Worm (Caenorhabditis elegans): ENCODE measurements around the gene srh-243.

srh-243 gene

DNA sequence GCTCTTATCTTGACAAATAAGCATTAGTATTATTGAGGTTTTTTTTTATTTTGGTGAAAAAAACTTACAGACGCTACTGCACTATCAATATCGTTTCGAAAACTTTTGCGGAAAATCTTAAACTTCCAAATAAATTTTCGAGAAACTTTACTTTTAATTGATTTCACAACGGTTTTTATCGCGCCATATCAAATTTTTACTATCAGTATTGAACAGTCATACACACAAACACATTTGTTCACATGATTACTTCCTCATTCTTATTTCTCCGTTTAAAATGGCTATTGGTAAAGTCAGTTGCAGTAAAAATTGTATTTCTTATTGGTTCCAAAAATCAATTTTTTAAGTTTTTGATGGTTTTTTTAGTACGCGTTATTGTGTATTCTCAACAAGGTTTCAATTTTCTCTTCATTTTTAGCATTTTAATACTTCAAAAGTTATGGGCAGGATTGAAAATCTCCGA, 26.0 kb downstream of the srh-243 start, which contains the start of gene pals-32:
Gene pals-32 (plus strand): TSS at position 413 of the 463 bp plus-strand sequence.
- TF ChIP-seq tbx-8 (GFP tag; optimal IDR thresholded peaks at IDR 0.05) (no peak), nhr-76 (tag; optimal IDR thresholded peaks at IDR 0.05) (no peak), nhr-237 (tag; optimal IDR thresholded peaks at IDR 0.05) (no peak), blmp-1 (tag; optimal IDR thresholded peaks at IDR 0.05) (no peak), drap-1 (GFP tag; optimal IDR thresholded peaks at IDR 0.05) (no peak), snpc-4 (tag; optimal IDR thresholded peaks at IDR 0.05) (no peak), mls-2 (tag; optimal IDR thresholded peaks at IDR 0.05) (no peak)

DNA sequence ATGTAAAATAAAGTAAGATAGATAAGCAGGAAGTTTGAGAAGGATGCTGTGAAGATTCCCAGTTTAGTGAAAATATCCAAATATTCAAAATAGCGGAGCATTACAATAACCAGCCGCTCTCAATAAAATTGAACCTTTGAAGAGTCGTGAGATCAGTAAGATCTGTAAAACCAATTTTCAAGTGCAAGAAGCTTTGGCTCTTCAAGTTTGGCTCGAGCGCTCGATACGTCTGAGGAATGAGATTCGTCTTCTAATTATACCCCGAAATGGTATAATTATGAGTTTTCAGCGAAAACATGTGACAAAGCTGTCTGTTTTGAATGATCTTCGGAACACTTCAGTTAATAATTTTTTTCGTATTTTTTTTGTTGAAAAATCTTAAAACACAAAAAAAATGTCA, 29.6 kb downstream of the srh-243 start, which contains the start of gene str-46:
Gene str-46 (minus strand): TSS at position 101 of the 400 bp plus-strand sequence.
- TF ChIP-seq nhr-28 (tag; optimal IDR thresholded peaks at IDR 0.05) (no peak), lsy-2 (tag; optimal IDR thresholded peaks at IDR 0.05) (no peak), nhr-2 (tag; optimal IDR thresholded peaks at IDR 0.05) (no peak), lin-13 (tag; optimal IDR thresholded peaks at IDR 0.05) (no peak), unc-39 (tag; optimal IDR thresholded peaks at IDR 0.05) (no peak), elt-1 (tag; optimal IDR thresholded peaks at IDR 0.05; ENCODE audit: borderline replicate concordance, insufficient read depth) (no peak), cnd-1 (tag; optimal IDR thresholded peaks at IDR 0.05) (no peak), zip-8 (tag; optimal IDR thresholded peaks at IDR 0.05) (no peak)

DNA sequence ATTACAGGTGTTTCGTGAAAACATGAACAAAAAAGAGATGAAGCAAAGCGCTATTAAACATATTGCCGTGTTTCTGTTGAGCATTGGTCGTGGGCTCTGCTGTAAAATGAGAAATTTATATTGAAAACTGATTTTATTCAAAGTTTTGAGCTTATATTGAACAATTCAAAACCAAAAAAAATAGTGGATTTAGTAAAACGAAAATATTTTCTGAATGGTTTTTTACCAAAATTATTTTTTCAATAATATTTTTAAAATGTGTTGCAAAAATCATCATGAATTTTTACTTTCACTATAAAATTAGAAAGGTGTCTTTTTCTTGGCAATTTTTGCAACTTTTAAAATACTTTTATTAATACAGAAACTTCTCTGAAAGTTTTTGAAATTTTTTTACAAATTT, 33.0 kb downstream of the srh-243 start, which contains the start of gene C31B8.7:
Gene C31B8.7 (minus strand): TSS at position 101 of the 400 bp plus-strand sequence.
- no peak for TF ChIP-seq sptf-1 (tag; optimal IDR thresholded peaks at IDR 0.05)
- no peak for TF ChIP-seq ham-2 (GFP tag; optimal IDR thresholded peaks at IDR 0.05)
- no peak for TF ChIP-seq nhr-237 (tag; optimal IDR thresholded peaks at IDR 0.05)
- TF ChIP-seq snpc-4 (tag; optimal IDR thresholded peaks at IDR 0.05): no peak
- no peak for TF ChIP-seq nhr-76 (tag; optimal IDR thresholded peaks at IDR 0.05)
- TF ChIP-seq ceh-39 (tag; optimal IDR thresholded peaks at IDR 0.05): no peak
- no peak for TF ChIP-seq elt-3 (tag; optimal IDR thresholded peaks at IDR 0.05)

DNA sequence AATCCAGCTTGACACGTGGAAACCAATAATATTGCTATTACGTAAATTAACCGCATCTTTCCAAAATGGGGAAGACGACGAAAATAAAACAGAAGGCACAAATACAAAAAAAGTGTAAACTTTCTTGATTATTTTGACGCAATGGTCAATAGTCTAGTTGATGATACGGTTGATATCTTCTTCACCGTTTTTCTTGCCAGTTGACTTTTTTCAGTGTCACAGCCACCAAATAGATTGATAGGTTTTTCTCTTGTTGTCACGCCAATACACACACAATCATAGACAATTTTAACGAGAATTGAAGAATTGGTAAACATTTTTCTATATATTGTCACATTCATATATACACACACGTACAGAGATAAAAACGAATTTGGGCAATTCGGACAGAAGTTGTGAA, 39.3 kb downstream of the srh-243 start, which contains the start of gene zmp-3:
Gene zmp-3 (minus strand): TSS at position 101 of the 400 bp plus-strand sequence.
- TF ChIP-seq unc-62 (GFP tag; optimal IDR thresholded peaks at IDR 0.05): no peak
- no peak for TF ChIP-seq elt-1 (tag; optimal IDR thresholded peaks at IDR 0.05; ENCODE audit: borderline replicate concordance, insufficient read depth)
- no peak for TF ChIP-seq ztf-11 (tag; optimal IDR thresholded peaks at IDR 0.05)
- TF ChIP-seq lin-32 (GFP tag; optimal IDR thresholded peaks at IDR 0.05): no peak
- TF ChIP-seq blmp-1 (tag; optimal IDR thresholded peaks at IDR 0.05): no peak
- TF ChIP-seq elt-3 (tag; optimal IDR thresholded peaks at IDR 0.05): no peak
- no peak for TF ChIP-seq ceh-39 (tag; optimal IDR thresholded peaks at IDR 0.05)
- no peak for TF ChIP-seq mls-2 (tag; optimal IDR thresholded peaks at IDR 0.05)
- no peak for TF ChIP-seq drap-1 (GFP tag; optimal IDR thresholded peaks at IDR 0.05)
- TF ChIP-seq unc-120 (tag; optimal IDR thresholded peaks at IDR 0.05; ENCODE audit: poor library complexity, severe bottlenecking): no peak

DNA sequence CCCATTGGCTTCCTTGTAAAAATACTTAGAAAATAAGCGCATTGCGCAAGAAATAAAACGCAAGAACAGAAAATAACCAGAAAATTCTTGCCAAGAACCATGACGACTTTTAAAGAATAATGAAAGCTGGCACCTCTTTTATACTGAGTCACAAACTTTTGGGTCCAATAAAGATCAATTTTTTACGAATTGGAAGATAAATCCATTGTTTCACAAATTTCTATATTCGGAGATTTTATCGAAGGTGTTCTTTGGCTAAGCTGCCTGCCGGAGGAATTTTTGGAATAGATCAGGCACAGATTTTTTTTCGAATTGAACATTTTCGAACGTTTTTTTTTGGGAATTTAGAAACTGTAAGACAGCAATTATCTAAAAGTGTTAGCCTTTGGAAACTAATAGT, 42.7 kb downstream of the srh-243 start, which contains the start of gene C31B8.9:
Gene C31B8.9 (minus strand): TSS at position 101 of the 400 bp plus-strand sequence.
- TF ChIP-seq mls-2 (tag; optimal IDR thresholded peaks at IDR 0.05): no peak
- no peak for TF ChIP-seq elt-3 (tag; optimal IDR thresholded peaks at IDR 0.05)
- no peak for TF ChIP-seq unc-62 (GFP tag; optimal IDR thresholded peaks at IDR 0.05)
- no peak for TF ChIP-seq mab-5 (tag; optimal IDR thresholded peaks at IDR 0.05)
- no peak for TF ChIP-seq pha-4 (tag; optimal IDR thresholded peaks at IDR 0.05)
- no peak for TF ChIP-seq lsy-2 (tag; optimal IDR thresholded peaks at IDR 0.05)
- no peak for TF ChIP-seq drap-1 (GFP tag; optimal IDR thresholded peaks at IDR 0.05)
- no peak for TF ChIP-seq nhr-237 (tag; optimal IDR thresholded peaks at IDR 0.05)

DNA sequence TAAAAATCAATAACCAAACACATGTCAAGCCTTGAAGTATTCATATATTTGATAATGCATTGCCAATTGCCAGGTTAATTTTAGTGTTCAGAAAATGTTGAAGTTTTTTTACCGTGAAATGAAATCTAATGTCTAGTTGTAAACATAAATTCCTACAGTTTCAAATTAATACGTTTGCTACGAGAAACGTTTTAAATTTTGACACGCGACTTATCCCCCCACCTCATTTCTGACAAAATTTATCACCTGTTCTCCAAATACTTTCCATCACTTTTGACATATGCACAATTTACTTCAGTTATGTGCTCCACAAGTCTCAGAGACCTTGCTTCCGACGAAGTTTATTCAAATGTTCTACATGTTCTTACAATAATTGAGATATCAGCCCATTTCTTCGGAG, 43.7 kb downstream of the srh-243 start, which contains the start of gene srh-146:
Gene srh-146 (plus strand): TSS at position 301 of the 400 bp plus-strand sequence.
- no peak for TF ChIP-seq M03D4.4 (tag; optimal IDR thresholded peaks at IDR 0.05)
- TF ChIP-seq ceh-43 (GFP tag; optimal IDR thresholded peaks at IDR 0.05): no peak
- no peak for TF ChIP-seq tbx-8 (GFP tag; optimal IDR thresholded peaks at IDR 0.05)
- TF ChIP-seq ceh-39 (tag; optimal IDR thresholded peaks at IDR 0.05): no peak
- TF ChIP-seq mls-2 (tag; optimal IDR thresholded peaks at IDR 0.05): no peak
- no peak for TF ChIP-seq sptf-1 (tag; optimal IDR thresholded peaks at IDR 0.05)
- no peak for TF ChIP-seq lin-32 (GFP tag; optimal IDR thresholded peaks at IDR 0.05)
- no peak for TF ChIP-seq hlh-1 (tag; optimal IDR thresholded peaks at IDR 0.05)
- no peak for TF ChIP-seq snpc-4 (tag; optimal IDR thresholded peaks at IDR 0.05)
- no peak for TF ChIP-seq ztf-11 (tag; optimal IDR thresholded peaks at IDR 0.05)
- no peak for TF ChIP-seq bed-3 (GFP tag; optimal IDR thresholded peaks at IDR 0.05)
- TF ChIP-seq unc-120 (tag; optimal IDR thresholded peaks at IDR 0.05; ENCODE audit: poor library complexity, severe bottlenecking): no peak
- TF ChIP-seq mab-5 (tag; optimal IDR thresholded peaks at IDR 0.05): no peak

All from whole organism, mixed stage, embryonic.